Worm (Caenorhabditis elegans): ENCODE data around the gene Y46H3D.1.

Gene Y46H3D.1

DNA sequence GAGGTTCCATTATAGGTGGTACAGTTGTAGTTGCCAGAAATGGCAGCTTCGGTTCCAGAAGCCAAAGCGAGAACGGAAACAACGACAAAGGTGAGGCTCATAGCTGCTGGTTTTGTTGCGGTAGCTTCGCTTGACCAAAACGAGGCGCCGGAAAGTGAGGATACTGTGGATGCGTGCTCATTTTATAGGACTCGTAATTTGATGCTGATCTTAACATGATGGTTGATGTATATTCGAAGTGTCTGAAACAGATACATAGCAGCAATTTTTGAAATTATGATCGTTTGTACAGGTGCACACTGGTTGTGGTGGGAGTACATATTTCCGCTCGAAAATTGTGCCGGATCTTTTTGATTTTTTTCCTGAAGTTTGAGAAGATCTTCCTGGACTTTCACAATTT lies 11.2 kb upstream of the Y46H3D.1 start, which contains the start of gene Y46H3D.8:
TSS of gene Y46H3D.8 (minus strand) at position 101 of the 400 bp plus-strand sequence.
- TF ChIP-seq sptf-1 (tag; optimal IDR thresholded peaks at IDR 0.05) (no peak), mab-5 (tag; optimal IDR thresholded peaks at IDR 0.05) (no peak), sem-2 (GFP tag; optimal IDR thresholded peaks at IDR 0.05) (no peak), elt-1 (tag; optimal IDR thresholded peaks at IDR 0.05; ENCODE audit: borderline replicate concordance, insufficient read depth) (no peak), ztf-11 (tag; optimal IDR thresholded peaks at IDR 0.05) (no peak), ceh-43 (GFP tag; optimal IDR thresholded peaks at IDR 0.05) (no peak), ceh-83 (GFP tag; optimal IDR thresholded peaks at IDR 0.05) (no peak), nhr-28 (tag; optimal IDR thresholded peaks at IDR 0.05) (no peak), lin-13 (tag; optimal IDR thresholded peaks at IDR 0.05) (no peak), nhr-12 (tag; optimal IDR thresholded peaks at IDR 0.05) (no peak)

DNA sequence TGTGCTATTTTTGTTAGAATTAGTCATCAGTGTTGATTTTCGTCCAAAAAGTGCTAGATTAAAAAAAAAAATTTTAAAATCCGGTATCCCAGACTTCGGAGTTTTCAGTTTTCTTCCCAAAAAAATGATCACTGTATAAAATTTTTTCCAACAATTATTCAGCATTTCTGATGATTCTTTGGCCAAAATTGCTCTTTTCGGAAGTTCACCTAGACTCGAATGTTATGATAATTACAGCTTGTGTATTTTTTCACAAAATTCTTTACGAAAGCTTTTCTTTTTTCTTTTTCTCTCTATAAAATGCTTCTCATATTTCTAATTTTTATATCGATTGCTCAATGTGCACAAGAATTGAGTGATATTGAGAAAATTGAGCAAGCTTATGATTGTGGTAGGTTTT lies 10.6 kb upstream of the Y46H3D.1 start, which contains the start of gene irld-17:
TSS of gene irld-17 (plus strand) at position 301 of the 400 bp plus-strand sequence.
- no peak for TF ChIP-seq nhr-76 (tag; optimal IDR thresholded peaks at IDR 0.05)
- TF ChIP-seq blmp-1 (tag; optimal IDR thresholded peaks at IDR 0.05) = no peak
- no peak for TF ChIP-seq tbx-8 (GFP tag; optimal IDR thresholded peaks at IDR 0.05)
- TF ChIP-seq mab-5 (tag; optimal IDR thresholded peaks at IDR 0.05) = no peak
- no peak for TF ChIP-seq mls-2 (tag; optimal IDR thresholded peaks at IDR 0.05)
- TF ChIP-seq lsy-2 (tag; optimal IDR thresholded peaks at IDR 0.05) = no peak
- TF ChIP-seq flh-1 (GFP tag; optimal IDR thresholded peaks at IDR 0.05) = no peak
- TF ChIP-seq snpc-4 (tag; optimal IDR thresholded peaks at IDR 0.05) = no peak
- TF ChIP-seq ces-1 (GFP tag; optimal IDR thresholded peaks at IDR 0.05) = no peak
- no peak for TF ChIP-seq unc-120 (tag; optimal IDR thresholded peaks at IDR 0.05; ENCODE audit: poor library complexity, severe bottlenecking)
- no peak for TF ChIP-seq ceh-83 (GFP tag; optimal IDR thresholded peaks at IDR 0.05)
- no peak for TF ChIP-seq sptf-1 (tag; optimal IDR thresholded peaks at IDR 0.05)

DNA sequence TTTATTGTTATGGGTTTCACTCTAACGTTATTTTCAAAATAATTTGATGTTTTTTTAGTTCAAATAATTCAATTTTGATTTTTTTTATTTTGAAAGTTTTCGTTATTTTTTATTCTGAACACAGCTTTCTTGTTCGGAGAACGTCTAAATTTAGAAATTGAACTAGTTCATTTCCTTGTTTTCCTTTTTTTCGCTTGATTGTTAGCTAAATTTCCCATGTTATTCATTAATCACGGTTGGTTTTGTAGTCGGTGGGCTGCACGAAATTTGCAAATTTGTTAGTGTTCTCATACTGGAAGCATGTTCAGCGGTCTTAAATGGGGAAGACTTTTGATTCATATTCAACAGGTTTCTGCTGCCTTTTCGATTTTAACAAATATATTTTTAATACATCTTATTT lies 6.4 kb upstream of the Y46H3D.1 start, which contains the start of gene str-222:
TSS of gene str-222 (plus strand) at position 301 of the 400 bp plus-strand sequence.
- no peak for TF ChIP-seq ces-1 (GFP tag; optimal IDR thresholded peaks at IDR 0.05)
- no peak for TF ChIP-seq sem-2 (GFP tag; optimal IDR thresholded peaks at IDR 0.05)
- TF ChIP-seq nhr-237 (tag; optimal IDR thresholded peaks at IDR 0.05) = no peak
- TF ChIP-seq lsy-2 (tag; optimal IDR thresholded peaks at IDR 0.05) = no peak
- TF ChIP-seq nhr-12 (tag; optimal IDR thresholded peaks at IDR 0.05) = no peak
- TF ChIP-seq drap-1 (GFP tag; optimal IDR thresholded peaks at IDR 0.05) = no peak
- no peak for TF ChIP-seq unc-62 (GFP tag; optimal IDR thresholded peaks at IDR 0.05)
- TF ChIP-seq lin-32 (GFP tag; optimal IDR thresholded peaks at IDR 0.05) = no peak
- TF ChIP-seq mab-5 (tag; optimal IDR thresholded peaks at IDR 0.05) = no peak
- TF ChIP-seq ceh-39 (tag; optimal IDR thresholded peaks at IDR 0.05) = no peak
- TF ChIP-seq zip-8 (tag; optimal IDR thresholded peaks at IDR 0.05) = no peak
- TF ChIP-seq ceh-43 (GFP tag; optimal IDR thresholded peaks at IDR 0.05) = no peak
- no peak for TF ChIP-seq sptf-1 (tag; optimal IDR thresholded peaks at IDR 0.05)
- TF ChIP-seq nhr-2 (tag; optimal IDR thresholded peaks at IDR 0.05) = no peak
- TF ChIP-seq unc-39 (tag; optimal IDR thresholded peaks at IDR 0.05) = no peak
- TF ChIP-seq lin-13 (tag; optimal IDR thresholded peaks at IDR 0.05) = no peak

ce11 chrV:1640008-1640407 lies 2.3 kb upstream of the Y46H3D.1 start, which contains the start of gene str-221:
str-221 (plus strand) TSS chrV:1640308.
- TF ChIP-seq pha-4 (tag; optimal IDR thresholded peaks at IDR 0.05) = no peak
- no peak for TF ChIP-seq nhr-237 (tag; optimal IDR thresholded peaks at IDR 0.05)
- TF ChIP-seq ceh-43 (GFP tag; optimal IDR thresholded peaks at IDR 0.05) = no peak
- TF ChIP-seq ham-2 (GFP tag; optimal IDR thresholded peaks at IDR 0.05) = no peak
- no peak for TF ChIP-seq hlh-1 (tag; optimal IDR thresholded peaks at IDR 0.05)
- no peak for TF ChIP-seq lin-32 (GFP tag; optimal IDR thresholded peaks at IDR 0.05)
- TF ChIP-seq ceh-39 (tag; optimal IDR thresholded peaks at IDR 0.05) = no peak
- no peak for TF ChIP-seq elt-1 (tag; optimal IDR thresholded peaks at IDR 0.05; ENCODE audit: borderline replicate concordance, insufficient read depth)
- TF ChIP-seq sem-2 (GFP tag; optimal IDR thresholded peaks at IDR 0.05) = no peak
- TF ChIP-seq nhr-2 (tag; optimal IDR thresholded peaks at IDR 0.05) = no peak
- TF ChIP-seq elt-3 (tag; optimal IDR thresholded peaks at IDR 0.05) = no peak
- TF ChIP-seq ceh-83 (GFP tag; optimal IDR thresholded peaks at IDR 0.05) = no peak
- no peak for TF ChIP-seq nhr-28 (tag; optimal IDR thresholded peaks at IDR 0.05)
- no peak for TF ChIP-seq sptf-1 (tag; optimal IDR thresholded peaks at IDR 0.05)
- no peak for TF ChIP-seq unc-120 (tag; optimal IDR thresholded peaks at IDR 0.05; ENCODE audit: poor library complexity, severe bottlenecking)
- TF ChIP-seq flh-1 (GFP tag; optimal IDR thresholded peaks at IDR 0.05) = no peak
- TF ChIP-seq cnd-1 (tag; optimal IDR thresholded peaks at IDR 0.05) = no peak
- no peak for TF ChIP-seq drap-1 (GFP tag; optimal IDR thresholded peaks at IDR 0.05)
- no peak for TF ChIP-seq blmp-1 (tag; optimal IDR thresholded peaks at IDR 0.05)
- no peak for TF ChIP-seq ztf-11 (tag; optimal IDR thresholded peaks at IDR 0.05)
